Worm (Caenorhabditis elegans) whole organism, L4/young adult: ENCODE measurements around the gene tmem-184.

Experiments
- W03F9.2 ChIP-seq: fragments of 150-350 bp; optimal IDR thresholded peaks from 2 replicates; lab custom pipeline; 2014; ENCODE audit warnings: missing biosample characterization, missing genetic modification characterization
- dao-5 ChIP-seq: sonication (generic microtip); optimal IDR thresholded peaks from 2 replicates; lab custom pipeline; 2016; ENCODE audit warnings: missing genotype, missing genetic modification characterization, moderate library complexity, missing compliant biosample characterization

DNA sequence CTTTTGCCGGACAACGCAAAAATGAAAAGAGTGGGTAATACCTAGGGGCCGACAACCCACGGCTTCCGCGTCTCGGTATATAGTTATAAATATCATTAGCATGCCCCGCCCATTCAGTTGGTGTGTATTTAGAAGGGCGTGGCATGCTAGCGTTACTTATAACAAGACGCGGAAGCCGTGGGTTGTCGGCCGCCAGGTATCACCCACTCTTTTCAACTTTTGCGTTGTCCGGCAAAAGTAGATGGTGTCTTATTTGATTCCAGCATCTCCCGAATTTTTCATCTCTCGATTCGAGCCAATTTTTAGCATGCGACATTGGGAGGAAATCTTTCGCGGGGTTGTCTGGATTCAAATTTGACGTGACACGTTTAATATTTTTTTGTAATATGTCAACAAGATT is 11.1 kb upstream of the tmem-184 start:
- TF ChIP-seq W03F9.2 (tag; lab: Kevin White, UChicago): no peak
- TF ChIP-seq dao-5 (tag; lab: Kevin White, UChicago): no peak
